Worm (Caenorhabditis elegans): ENCODE measurements around the gene hecd-1.

hecd-1 gene

ce11 chrIV:7114599-7114998, 29.9 kb downstream of the hecd-1 start, which contains the start of gene nas-8:
Gene nas-8 (plus strand): TSS chrIV:7114899.
- TF ChIP-seq ref-2 (tag; optimal IDR thresholded peaks at IDR 0.05) (no peak), pha-2 (tag; optimal IDR thresholded peaks at IDR 0.05) (no peak), hlh-6 (tag; optimal IDR thresholded peaks at IDR 0.05) (no peak), sox-4 (tag; optimal IDR thresholded peaks at IDR 0.05) (no peak), madf-2 (tag; optimal IDR thresholded peaks at IDR 0.05) (no peak), che-1 (tag; optimal IDR thresholded peaks at IDR 0.05) (no peak), lin-11 (tag; optimal IDR thresholded peaks at IDR 0.05) (no peak), hlh-8 (tag; optimal IDR thresholded peaks at IDR 0.05) (no peak), unc-42 (tag; optimal IDR thresholded peaks at IDR 0.05) (no peak), pax-1 (tag; optimal IDR thresholded peaks at IDR 0.05) (no peak), nhr-232 (tag; optimal IDR thresholded peaks at IDR 0.05) (no peak), ahr-1 (tag; optimal IDR thresholded peaks at IDR 0.05) (no peak), elt-4 (tag; optimal IDR thresholded peaks at IDR 0.05) (no peak)

- no peak for TF ChIP-seq che-1 (tag; optimal IDR thresholded peaks at IDR 0.05)
- no peak for TF ChIP-seq npax-4 (tag; optimal IDR thresholded peaks at IDR 0.05)
- no peak for TF ChIP-seq nfya-1 (tag; optimal IDR thresholded peaks at IDR 0.05)
- no peak for TF ChIP-seq sox-4 (tag; optimal IDR thresholded peaks at IDR 0.05)
- no peak for TF ChIP-seq tbx-7 (tag; optimal IDR thresholded peaks at IDR 0.05)
- no peak for TF ChIP-seq ceh-34 (tag; optimal IDR thresholded peaks at IDR 0.05)
- no peak for TF ChIP-seq ceh-2 (tag; optimal IDR thresholded peaks at IDR 0.05)
- TF ChIP-seq ceh-31 (tag; optimal IDR thresholded peaks at IDR 0.05) = no peak
- TF ChIP-seq fkh-10 (GFP tag; optimal IDR thresholded peaks at IDR 0.05) = no peak
- no peak for TF ChIP-seq elt-4 (tag; optimal IDR thresholded peaks at IDR 0.05)
- no peak for TF ChIP-seq odd-2 (tag; optimal IDR thresholded peaks at IDR 0.05)
- no peak for TF ChIP-seq ets-4 (tag; optimal IDR thresholded peaks at IDR 0.05)
Measured at ce11 chrIV:7111354-7111753, 33.2 kb downstream of the hecd-1 start, which contains the start of the genes ZC477.7 and ssq-3. Gene ZC477.7 (minus strand): TSS chrIV:7111454. Gene ssq-3 (plus strand): TSS chrIV:7111604.

- TF ChIP-seq hlh-6 (tag; optimal IDR thresholded peaks at IDR 0.05) (no peak), ceh-30 (tag; optimal IDR thresholded peaks at IDR 0.05) (no peak), ceh-31 (tag; optimal IDR thresholded peaks at IDR 0.05) (no peak), ceh-34 (tag; optimal IDR thresholded peaks at IDR 0.05) (no peak), unc-55 (GFP tag; optimal IDR thresholded peaks at IDR 0.05) (no peak), C38D4.7 (GFP tag; optimal IDR thresholded peaks at IDR 0.05) (no peak), hlh-13 (GFP tag; optimal IDR thresholded peaks at IDR 0.05) (no peak), tbx-2 (tag; optimal IDR thresholded peaks at IDR 0.05) (no peak), sdc-2 (tag; optimal IDR thresholded peaks at IDR 0.05) (no peak), pax-1 (tag; optimal IDR thresholded peaks at IDR 0.05) (no peak), ceh-22 (tag; optimal IDR thresholded peaks at IDR 0.05) (no peak), lin-11 (tag; optimal IDR thresholded peaks at IDR 0.05) (no peak), mec-3 (tag; optimal IDR thresholded peaks at IDR 0.05; ENCODE audit: borderline replicate concordance) (no peak), ets-4 (tag; optimal IDR thresholded peaks at IDR 0.05) (no peak), ceh-2 (tag; optimal IDR thresholded peaks at IDR 0.05) (no peak), hlh-15 (tag; optimal IDR thresholded peaks at IDR 0.05) (no peak), elt-4 (tag; optimal IDR thresholded peaks at IDR 0.05) (no peak)
Measured at ce11 chrIV:7107893-7108292, 36.6 kb downstream of the hecd-1 start, which contains the start of gene ZC477.2. Gene ZC477.2 (plus strand): TSS chrIV:7108193.

ce11 chrIV:7103211-7103679, 41.3 kb downstream of the hecd-1 start, which contains the start of the genes rde-8 and ZC477.3:
Gene rde-8 (minus strand): TSS chrIV:7103261.
Gene ZC477.3 (plus strand): TSS chrIV:7103492.
- peak; percentile 37 for TF ChIP-seq nfya-1 (tag; optimal IDR thresholded peaks at IDR 0.05)
- peak; percentile 16 for TF ChIP-seq unc-42 (tag; optimal IDR thresholded peaks at IDR 0.05)
- no peak for TF ChIP-seq ceh-45 (GFP tag; IDR thresholded peaks at IDR 0.05)
- TF ChIP-seq sox-4 (tag; optimal IDR thresholded peaks at IDR 0.05) = no peak

ce11 chrIV:7099377-7099776, 45.1 kb downstream of the hecd-1 start:
- TF ChIP-seq unc-55 (GFP tag; optimal IDR thresholded peaks at IDR 0.05) = peak; percentile 21
- peak; percentile 46 for TF ChIP-seq ceh-18 (tag; optimal IDR thresholded peaks at IDR 0.05)
- no peak for TF ChIP-seq ceh-19 (GFP tag; optimal IDR thresholded peaks at IDR 0.05)
- TF ChIP-seq tbx-2 (tag; optimal IDR thresholded peaks at IDR 0.05) = peak; percentile 24
- TF ChIP-seq gmeb-2 (tag; optimal IDR thresholded peaks at IDR 0.05) = no peak
- TF ChIP-seq ceh-34 (tag; optimal IDR thresholded peaks at IDR 0.05) = peak; percentile 56
- TF ChIP-seq nfya-1 (tag; optimal IDR thresholded peaks at IDR 0.05) = peak; percentile 51
- no peak for TF ChIP-seq dmd-4 (tag; optimal IDR thresholded peaks at IDR 0.05; ENCODE audit: borderline replicate concordance)

Data from whole organism, late embryonic.